Fruit fly (Drosophila melanogaster) whole organism, larva: ENCODE data around the gene FASN2.

Experiments
- noc ChIP-seq: fragments of 200-800 bp; sonication (Bioruptor generic); optimal IDR thresholded peaks from 3 replicates; lab custom pipeline; 2019; ENCODE audit warnings: missing biosample characterization, mild to moderate bottlenecking, missing genetic modification characterization, moderate library complexity

Gene FASN2

DNA sequence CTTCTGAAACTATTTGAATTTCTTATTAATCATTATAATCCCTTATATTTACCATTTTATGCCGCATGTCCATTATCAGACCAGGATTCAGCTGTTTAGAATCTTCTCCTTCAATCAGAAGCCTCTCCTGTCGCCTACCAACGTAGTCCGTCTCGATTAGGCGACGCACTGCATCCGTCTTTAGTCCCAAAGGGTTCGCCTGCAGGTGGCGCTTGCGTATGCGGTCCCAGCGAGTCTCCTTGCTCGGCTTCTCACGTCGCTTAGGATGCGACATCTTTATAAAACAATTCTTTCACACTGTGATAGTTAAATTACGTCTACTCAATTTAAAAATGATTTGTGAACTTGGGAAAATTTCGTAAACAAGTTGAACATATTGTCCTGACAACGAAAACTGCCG is 8.8 kb upstream of the FASN2 start, which contains the start of gene CG17258:
Gene CG17258, minus strand, starts transcription at position 380 of the 400 bp plus-strand sequence.
- no peak for TF ChIP-seq noc

DNA sequence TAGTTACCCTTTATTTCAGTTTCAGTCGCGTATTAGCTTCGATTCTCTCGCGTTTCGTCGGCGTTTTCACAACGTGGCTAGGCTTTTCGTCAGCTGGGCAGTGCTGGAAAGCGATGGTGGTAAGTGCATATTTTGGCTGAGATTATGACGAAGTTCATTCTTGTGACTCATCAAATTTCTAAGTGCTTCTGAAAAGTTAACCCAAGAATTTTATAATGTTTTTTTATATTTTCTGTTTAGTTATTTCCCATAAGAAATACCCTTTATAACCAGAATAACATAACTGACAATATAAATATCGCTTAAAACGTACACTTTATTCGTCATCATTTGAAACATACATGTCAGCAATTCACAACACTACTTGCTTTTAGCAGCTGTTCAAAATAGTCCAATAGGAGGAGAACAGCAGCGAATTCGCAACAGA is 6.6 kb upstream of the FASN2 start, which contains the start of the genes CG17260 and SerRS:
Gene CG17260, plus strand, starts transcription at position 78 of the 427 bp plus-strand sequence.
Gene SerRS, minus strand, starts transcription at position 251 of the 427 bp plus-strand sequence.
- TF ChIP-seq noc = peak; percentile 93

DNA sequence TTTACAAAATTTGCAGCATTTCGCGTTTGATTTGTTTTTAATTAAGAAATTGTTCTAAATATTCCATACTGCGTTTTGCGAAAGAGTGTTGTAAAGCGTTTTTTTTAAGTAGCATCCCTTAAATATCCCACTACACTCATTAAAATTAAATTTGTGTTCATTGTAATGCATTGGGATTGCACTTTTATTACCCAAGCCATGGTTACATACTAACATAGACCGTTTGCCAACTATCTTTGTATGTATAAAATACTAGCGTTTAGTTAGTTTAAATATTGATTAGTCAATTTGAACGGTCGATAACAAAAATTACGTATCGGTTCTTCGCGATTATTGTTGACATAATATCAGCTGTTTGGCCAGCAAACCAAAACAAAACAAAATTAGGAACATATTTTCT is 4.0 kb upstream of the FASN2 start, which contains the start of the genes cnir and CG17221:
Gene cnir, minus strand, starts transcription at position 39 of the 400 bp plus-strand sequence.
Gene CG17221, plus strand, starts transcription at position 203 of the 400 bp plus-strand sequence.
- peak; percentile 71 for TF ChIP-seq noc

DNA sequence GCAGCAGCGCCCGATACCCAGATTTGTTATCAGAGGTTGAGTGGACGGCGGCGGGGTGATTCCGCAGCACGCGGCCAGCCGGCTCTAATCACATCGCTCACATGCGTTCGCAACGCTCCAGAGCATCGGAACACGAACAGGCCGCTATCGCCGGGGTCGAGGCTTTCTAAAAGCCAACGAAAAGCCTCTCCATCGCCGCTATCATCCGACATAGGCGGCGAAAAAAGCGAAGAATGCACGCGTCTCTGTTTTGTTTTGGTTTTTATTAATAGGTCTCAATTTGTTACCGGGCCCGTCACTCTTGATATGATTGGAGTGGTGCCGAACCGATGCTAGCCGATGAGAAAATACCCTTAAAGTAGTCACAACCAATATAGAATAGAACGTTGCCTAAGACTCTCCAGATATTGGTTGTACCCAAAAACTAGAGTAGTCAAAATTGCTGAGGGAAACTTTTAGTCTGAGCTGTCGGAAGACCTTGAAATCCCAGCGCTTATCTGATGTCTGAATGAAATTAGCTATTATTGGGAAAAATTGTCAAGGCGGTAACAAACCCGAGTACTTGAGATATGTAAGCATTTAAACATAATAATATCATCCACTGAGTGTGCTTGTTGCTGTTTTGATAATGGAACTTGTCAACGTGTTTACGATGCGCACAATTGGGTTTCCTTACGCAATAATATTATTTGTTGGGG is 1.7 kb upstream of the FASN2 start, which contains the start of gene CG17261:
Gene CG17261, plus strand, starts transcription at position 634 of the 698 bp plus-strand sequence.
- TF ChIP-seq noc = peak; percentile 89

DNA sequence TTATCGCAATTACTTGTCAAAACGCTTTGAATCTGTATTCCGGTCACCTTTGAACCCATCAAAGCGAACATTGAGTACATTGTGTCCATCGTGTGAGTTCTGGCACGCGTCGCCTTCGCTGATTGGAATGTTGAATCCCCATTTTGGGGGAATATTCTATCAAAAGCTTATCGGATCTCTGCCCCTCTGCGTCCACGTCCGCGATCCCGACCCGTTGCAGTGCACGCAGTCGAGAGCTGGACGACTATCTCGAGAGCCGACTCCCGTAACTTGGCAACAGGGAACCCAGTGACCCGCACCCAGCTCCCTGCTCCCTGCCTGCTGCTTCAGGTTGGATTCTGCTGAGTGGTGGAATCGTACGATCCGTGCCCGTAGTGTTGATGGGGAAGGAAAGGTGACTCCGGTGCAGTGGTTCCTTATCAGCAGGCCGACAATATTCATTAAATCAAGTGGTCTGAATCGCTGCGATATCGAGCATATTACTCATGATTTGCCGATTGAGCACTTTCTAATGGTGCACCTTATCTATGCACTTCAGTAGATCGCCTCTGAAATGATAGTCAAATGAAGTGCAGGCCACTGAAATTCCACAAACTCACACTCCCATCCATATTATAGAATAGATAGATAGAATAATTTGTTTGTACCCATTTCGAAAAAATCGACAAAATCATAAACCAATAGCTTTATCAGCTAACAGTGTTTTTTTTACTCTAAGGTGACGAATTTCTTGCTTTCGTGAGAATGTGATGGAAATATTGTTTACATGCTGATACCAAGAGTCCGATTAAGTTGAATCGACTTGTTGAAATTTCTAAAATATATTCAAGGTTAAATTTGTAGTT is 1.1 kb downstream of the FASN2 start:
- no peak for TF ChIP-seq noc

DNA sequence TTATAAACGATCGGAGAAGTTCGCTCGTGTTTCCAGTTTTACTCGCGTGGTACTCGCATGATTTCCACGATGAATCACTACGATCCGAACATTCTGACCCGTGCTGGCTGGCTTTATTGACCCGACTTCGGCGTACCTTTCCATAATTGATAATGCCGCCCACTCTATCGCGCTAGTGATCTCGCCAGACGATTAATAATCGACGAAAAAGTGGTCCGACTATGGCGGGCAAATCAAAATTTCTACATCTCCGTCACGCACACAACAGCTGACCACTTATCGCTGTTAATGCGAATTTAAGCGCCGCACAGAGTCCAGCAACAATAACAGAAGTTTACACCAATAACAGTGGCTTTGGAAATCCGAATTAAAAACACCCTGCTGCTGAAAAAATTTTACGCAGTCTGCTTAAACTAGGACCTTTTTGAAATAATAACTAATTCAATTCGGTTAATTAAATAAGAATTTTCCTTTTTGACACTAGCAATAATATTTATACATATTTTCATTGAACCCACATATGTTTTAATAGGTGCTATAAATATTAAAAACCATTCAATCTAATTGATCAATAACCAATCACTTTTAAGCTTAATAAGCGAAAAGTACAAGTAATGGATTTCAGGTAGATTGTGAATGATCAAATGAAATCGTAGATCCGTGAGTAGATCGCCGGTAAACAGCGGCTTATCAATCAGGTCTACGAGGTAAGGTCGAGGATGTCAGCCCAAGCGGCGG is 12.1 kb downstream of the FASN2 start:
- peak; percentile 80 for TF ChIP-seq noc

DNA sequence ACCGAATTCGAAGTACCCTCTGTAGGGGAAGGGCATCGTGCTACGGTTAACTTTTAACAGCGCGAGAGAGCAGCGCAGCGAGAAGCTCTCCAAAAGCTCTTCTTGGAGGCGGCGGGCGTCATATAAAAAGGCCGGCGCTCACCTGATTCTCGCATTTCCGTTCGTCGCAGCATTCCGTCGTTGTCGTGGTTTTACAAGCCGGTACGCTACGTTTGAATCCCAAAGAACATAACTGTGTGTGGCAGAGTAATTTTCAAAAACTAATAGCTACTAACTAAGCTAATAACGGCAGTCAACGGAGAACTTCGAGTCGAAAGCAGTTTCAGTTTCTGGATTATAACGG is 12.7 kb downstream of the FASN2 start, which contains the start of gene FASN1:
Gene FASN1, plus strand, starts transcription at position 151 of the 343 bp plus-strand sequence.
- peak; percentile 25 for TF ChIP-seq noc

DNA sequence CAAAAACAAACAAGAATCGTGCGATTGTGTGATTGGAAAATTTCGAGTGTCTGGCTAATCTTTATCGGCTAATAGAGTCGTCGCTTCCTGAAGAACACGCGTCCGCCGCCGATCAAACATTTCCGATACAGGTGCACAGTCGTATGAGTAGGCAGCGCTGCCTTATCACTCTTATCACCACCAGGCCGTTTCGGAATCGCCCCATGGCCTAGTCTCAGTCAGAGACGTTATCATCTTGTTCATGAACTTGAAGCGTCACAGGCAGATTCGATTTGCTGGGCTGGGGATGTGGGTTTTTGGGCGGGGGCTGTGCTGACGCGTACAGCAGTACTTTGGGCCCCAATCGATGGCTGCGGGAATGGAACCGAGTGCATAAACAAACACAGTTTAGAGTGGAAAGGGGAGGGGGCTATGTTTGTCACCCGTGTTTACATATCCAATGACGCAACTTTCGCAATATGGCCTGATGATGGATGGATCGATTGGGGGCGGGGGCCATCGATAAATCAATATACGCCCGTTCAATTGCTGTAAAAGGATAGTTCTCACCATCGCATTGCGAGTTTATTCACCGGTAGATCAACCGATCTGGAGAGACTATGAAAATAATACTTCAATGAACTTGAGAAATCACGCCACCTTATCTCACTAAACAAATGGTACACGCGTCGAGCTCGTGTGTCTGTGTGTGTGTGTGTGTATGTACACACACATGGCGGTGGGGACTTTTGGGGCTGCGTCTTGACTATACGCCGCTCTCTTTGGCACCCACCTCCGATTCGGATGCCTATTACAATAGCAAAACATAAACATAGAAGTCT is 14.4 kb downstream of the FASN2 start:
- peak; percentile 79 for TF ChIP-seq noc

DNA sequence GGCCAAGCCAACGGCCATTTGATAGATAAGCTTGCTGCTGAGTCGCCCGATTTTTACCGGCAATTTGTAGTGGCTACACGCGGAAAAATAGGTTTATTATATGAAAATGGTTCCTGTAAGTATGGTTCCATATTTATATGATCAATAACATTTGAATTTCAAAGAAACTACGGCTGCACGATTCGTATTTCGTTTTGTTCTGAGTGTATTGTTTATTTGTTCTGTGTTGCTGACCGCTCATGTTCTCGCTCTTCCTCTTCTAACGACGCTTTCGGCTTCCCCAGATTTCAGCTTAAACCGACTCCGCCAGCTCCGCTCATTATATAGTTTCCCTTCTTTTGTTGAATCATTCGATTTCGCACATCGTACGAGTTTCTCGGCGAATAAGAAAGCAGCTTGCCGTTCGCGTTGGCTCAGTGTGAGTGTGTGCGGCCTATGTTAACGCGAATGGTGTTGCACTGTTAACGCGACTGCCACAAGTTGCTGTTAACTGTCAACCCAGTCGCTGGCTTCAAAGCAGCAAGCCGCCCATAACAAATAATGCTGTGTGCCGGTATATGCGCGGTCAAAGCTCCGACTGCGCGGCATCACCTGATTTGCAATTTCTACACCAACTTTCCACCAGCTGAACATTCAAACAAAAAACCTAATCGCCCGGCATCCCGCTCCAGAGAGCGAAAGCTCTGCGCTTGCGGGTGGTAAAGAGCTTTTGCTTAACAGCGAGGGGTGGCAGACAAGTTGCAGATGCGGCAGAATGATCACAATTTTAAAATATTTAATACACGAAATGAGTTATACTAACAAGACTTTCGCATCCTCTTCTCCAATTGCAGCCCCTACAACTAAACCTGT is 15.3 kb downstream of the FASN2 start:
- TF ChIP-seq noc = peak; percentile 63

DNA sequence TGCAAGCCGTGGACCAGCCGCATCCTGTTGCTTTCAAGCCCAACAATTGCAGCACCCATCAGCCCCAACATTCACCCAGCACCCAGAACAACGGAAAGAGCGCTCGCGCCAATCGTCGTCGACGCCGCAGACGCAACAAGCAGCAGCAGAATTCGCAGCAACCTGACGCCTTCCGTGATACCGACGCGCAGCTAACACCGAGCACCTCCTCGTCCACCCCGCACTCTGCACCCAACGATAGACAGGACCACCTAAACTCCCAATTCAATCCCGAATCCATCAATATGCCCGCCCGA is 15.8 kb downstream of the FASN2 start:
- no peak for TF ChIP-seq noc

DNA sequence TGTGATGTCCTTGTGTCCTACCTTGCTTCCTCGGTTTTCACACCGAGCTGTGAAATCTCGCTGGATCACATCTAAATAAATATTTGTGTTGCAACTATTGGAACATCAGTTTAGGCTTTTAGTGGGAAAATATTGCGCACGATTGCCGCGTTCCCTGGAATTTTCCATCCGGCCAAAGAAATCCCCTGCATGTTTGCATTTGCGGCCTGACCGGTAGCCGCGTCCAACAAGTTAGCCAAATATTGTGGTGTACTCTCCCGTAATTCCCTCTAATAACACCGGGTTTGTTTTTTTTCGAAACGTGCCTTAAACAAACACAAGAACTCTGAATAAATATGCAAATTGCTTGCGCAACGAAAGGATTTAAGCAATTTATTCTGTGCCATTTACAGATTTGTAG is 35.0 kb downstream of the FASN2 start:
- TF ChIP-seq noc = no peak

DNA sequence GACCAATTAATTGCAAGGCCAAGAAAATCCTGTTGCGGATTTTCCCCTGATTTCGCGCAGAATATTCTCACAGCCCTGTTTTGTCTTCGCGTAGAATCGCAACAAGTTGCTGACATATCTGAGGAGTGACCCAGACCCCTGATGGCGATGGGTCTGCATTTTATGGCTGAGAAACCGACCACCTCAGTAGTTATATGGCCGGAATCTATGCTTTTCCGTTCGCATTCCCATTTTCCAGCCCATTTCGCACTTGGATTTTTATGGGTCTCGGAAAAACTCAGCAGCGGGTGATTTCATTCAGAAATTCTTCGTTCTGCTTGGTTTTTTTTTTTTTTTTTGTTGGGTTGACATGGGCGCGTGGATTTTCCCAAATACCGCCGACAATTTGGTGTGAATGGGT is 39.1 kb downstream of the FASN2 start:
- no peak for TF ChIP-seq noc

DNA sequence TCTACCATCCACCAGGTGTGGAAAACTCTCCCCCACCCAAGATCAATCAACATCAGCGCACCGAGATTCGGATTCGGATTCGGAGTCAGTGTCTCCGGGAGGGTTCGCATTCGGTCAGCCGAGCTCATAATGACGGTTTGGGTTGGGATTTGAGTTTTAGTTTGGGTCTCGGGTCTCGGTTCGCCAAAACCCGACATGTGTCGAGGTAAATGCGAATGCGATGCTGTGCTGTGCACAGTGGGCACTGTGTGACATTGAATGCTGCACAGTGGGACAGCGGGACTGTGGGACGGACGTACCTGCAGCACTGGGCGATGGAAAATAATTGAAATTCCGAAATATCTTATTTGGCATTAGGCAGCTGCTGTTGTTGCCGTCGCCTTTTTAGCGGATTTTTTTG is 39.8 kb downstream of the FASN2 start:
- no peak for TF ChIP-seq noc

DNA sequence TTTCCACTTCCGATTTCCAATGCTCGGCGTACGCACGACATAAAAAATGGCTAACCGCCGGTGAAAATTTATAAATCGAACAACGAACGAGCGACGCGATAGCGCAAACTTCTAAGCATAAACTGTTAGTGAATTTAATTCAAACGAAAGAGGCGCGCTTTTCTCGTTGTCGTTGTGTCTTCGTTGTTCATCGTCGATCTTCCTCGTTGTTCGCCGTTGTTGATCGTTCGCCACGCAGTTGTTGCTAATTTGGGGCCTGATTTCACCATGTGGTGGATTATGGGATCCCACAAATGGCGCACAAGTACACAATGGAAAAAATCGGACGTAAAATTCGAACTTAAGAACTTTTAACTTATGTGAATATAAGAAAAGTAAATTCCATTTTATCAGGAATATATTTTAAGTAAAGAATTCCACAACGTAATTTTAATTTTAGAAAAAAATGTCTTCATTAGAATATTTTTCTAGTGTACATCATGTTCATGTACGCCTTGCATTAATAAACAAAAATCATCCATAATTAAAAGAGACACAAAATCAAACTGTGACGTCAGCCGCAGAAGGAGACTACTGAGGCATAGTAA is 42.6 kb downstream of the FASN2 start:
- TF ChIP-seq noc = peak; percentile 72
